Worm (Caenorhabditis elegans) whole organism, L4/young adult: ENCODE data around the gene mma-1.

Experiments
- dao-5 ChIP-seq: sonication (generic microtip); optimal IDR thresholded peaks from 2 replicates; lab custom pipeline; 2016; ENCODE audit warnings: missing genotype, missing genetic modification characterization, moderate library complexity, missing compliant biosample characterization
- him-1 ChIP-seq: sonication (generic microtip); optimal IDR thresholded peaks from 2 replicates; lab custom pipeline; 2016; ENCODE audit warnings: missing genotype, missing genetic modification reagents, missing genetic modification characterization, missing compliant biosample characterization

DNA sequence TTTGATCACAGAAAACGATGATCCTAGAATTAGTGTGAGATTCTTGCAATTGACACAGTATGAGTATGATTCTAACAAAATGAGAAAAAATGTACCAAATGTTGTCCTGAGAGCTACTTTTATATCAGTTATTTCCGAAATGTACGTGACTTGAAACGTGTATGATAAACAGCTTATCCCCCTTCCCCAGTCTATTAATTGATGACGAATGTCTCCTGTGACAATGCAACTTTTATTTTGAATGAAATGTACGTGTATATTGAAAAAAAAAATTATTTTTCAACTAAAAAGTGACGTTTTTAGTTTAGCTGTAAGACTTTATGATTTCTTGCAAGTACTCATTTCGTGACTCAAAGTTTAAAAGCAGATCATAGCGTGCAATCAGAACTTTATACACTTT, 25.8 kb downstream of the mma-1 start:
- TF ChIP-seq him-1 (tag; lab: Kevin White, UChicago) (no peak), dao-5 (tag; lab: Kevin White, UChicago) (no peak)
